Worm (Caenorhabditis elegans) whole organism, mixed stage, embryonic: ENCODE measurements around the gene elpc-3.

Experiments used
- blmp-1 ChIP-seq: fragments of 150-350 bp; optimal IDR thresholded peaks from 2 replicates; lab custom pipeline; 2014; ENCODE audit warnings: missing biosample characterization, missing genetic modification characterization
- hlh-1 ChIP-seq: fragments of 150-350 bp; optimal IDR thresholded peaks from 2 replicates; lab custom pipeline; 2014; ENCODE audit warnings: missing biosample characterization, missing genetic modification reagents, missing genetic modification characterization
- nhr-76 ChIP-seq: sonication (generic microtip); optimal IDR thresholded peaks from 2 replicates; lab custom pipeline; 2017; ENCODE audit warnings: missing biosample characterization, missing genetic modification characterization
- snpc-4 ChIP-seq: fragments of 150-350 bp; optimal IDR thresholded peaks from 2 replicates; lab custom pipeline; 2014; ENCODE audit warnings: missing biosample characterization, missing genetic modification characterization
- unc-39 ChIP-seq: fragments of 150-350 bp; optimal IDR thresholded peaks from 2 replicates; lab custom pipeline; 2014; ENCODE audit warnings: missing biosample characterization, missing genetic modification characterization
- unc-62 ChIP-seq: fragments of 150-350 bp; optimal IDR thresholded peaks from 2 replicates; lab custom pipeline; 2014; ENCODE audit warnings: missing biosample characterization, missing genetic modification reagents, missing genetic modification characterization

- TF ChIP-seq snpc-4 (tag; lab: Kevin White, UChicago): no peak
- no peak for TF ChIP-seq blmp-1 (tag; lab: Kevin White, UChicago)
- TF ChIP-seq nhr-76: no peak
- no peak for TF ChIP-seq hlh-1 (tag; lab: Kevin White, UChicago)
- no peak for TF ChIP-seq unc-62 (GFP tag; lab: Kevin White, UChicago)
- no peak for TF ChIP-seq unc-39 (tag; lab: Kevin White, UChicago)
Measured at ce11 chrV:12188830-12189229, 7.6 kb upstream of the elpc-3 start.
